Worm (Caenorhabditis elegans) whole organism, L4 larva: ENCODE data around the gene R07E5.15.

Source experiments
- R02D3.7 ChIP-seq: fragments of 150-350 bp; sonication (generic microtip); optimal IDR thresholded peaks from 3 replicates; lab custom pipeline; 2014; ENCODE audit warnings: missing biosample characterization, missing genetic modification characterization
- T26A8.4 ChIP-seq: fragments of 200-800 bp; sonication (Bioruptor generic); IDR thresholded peaks from 2 replicates; pipeline ENCODE4 v1.3.6; 2022; ENCODE audit warnings: missing genetic modification characterization, missing compliant biosample characterization
- aha-1 ChIP-seq: fragments of 150-350 bp; peaks from one replicate; lab custom pipeline; 2014; ENCODE audit warnings: missing biosample characterization, missing genetic modification characterization
- ceh-44 ChIP-seq: fragments of 200-800 bp; sonication (Bioruptor generic); IDR thresholded peaks from 2 replicates; pipeline ENCODE4 v1.3.6; 2022; ENCODE audit warnings: missing genetic modification reagents, missing genetic modification characterization, missing compliant biosample characterization
- dpl-1 ChIP-seq: fragments of 150-350 bp; optimal IDR thresholded peaks from 2 replicates; lab custom pipeline; 2014; ENCODE audit warnings: missing biosample characterization, missing genetic modification reagents, missing genetic modification characterization
- fos-1 ChIP-seq: fragments of 150-350 bp; optimal IDR thresholded peaks from 2 replicates; lab custom pipeline; 2014; ENCODE audit warnings: missing biosample characterization, missing genetic modification characterization
- gei-8 ChIP-seq: fragments of 200-800 bp; sonication (Bioruptor generic); optimal IDR thresholded peaks from 2 replicates; lab custom pipeline; 2018; ENCODE audit warnings: mild to moderate bottlenecking, missing genetic modification characterization, missing compliant biosample characterization
- lim-7 ChIP-seq: fragments of 200-800 bp; sonication (Bioruptor generic); IDR thresholded peaks from 2 replicates; pipeline ENCODE4 v1.3.6; 2022; ENCODE audit warnings: missing genetic modification characterization, missing compliant biosample characterization
- lin-13 ChIP-seq: fragments of 150-350 bp; optimal IDR thresholded peaks from 2 replicates; lab custom pipeline; 2014; ENCODE audit warnings: missing biosample characterization, missing genetic modification reagents, missing genetic modification characterization
- nhr-48 ChIP-seq: sonication (generic microtip); optimal IDR thresholded peaks from 2 replicates; lab custom pipeline; 2016; ENCODE audit warnings: mild to moderate bottlenecking, missing genetic modification characterization, missing compliant biosample characterization
- pha-4 ChIP-seq, 2 experiments: fragments of 150-350 bp in 1 of 2; fragments of 200-800 bp in 1 of 2; sonication (Bioruptor generic) in 1 of 2; IDR thresholded peaks in 1 of 2; optimal IDR thresholded peaks in 1 of 2; 2 replicates each; pipeline versions ENCODE4 v1.3.6 to Lab custom; 2014 to 2022; ENCODE audit warnings: missing genetic modification characterization in 2 of 2, missing genetic modification reagents in 2 of 2, missing biosample characterization in 1 of 2, missing compliant biosample characterization in 1 of 2
- skn-1 ChIP-seq: fragments of 150-350 bp; optimal IDR thresholded peaks from 2 replicates; lab custom pipeline; 2014; ENCODE audit warnings: missing biosample characterization, missing genetic modification characterization
- zag-1 ChIP-seq: fragments of 150-350 bp; optimal IDR thresholded peaks from 2 replicates; lab custom pipeline; 2014; ENCODE audit warnings: missing biosample characterization, missing genetic modification characterization
- ztf-11 ChIP-seq: fragments of 150-350 bp; optimal IDR thresholded peaks from 2 replicates; lab custom pipeline; 2014; ENCODE audit warnings: missing biosample characterization, missing genetic modification characterization

ce11 chrIII:4449357-4449756 is 48.1 kb downstream of the R07E5.15 start:
- no peak for TF ChIP-seq ztf-11 (tag; lab: Kevin White, UChicago)
- TF ChIP-seq T26A8.4 (GFP tag; lab: Robert Waterston, UW) = no peak
- no peak for TF ChIP-seq ceh-44 (GFP tag; lab: Robert Waterston, UW)
- no peak for TF ChIP-seq R02D3.7 (tag; lab: Kevin White, UChicago)
- TF ChIP-seq lin-13 (GFP tag; lab: Kevin White, UChicago) = no peak
- TF ChIP-seq nhr-48 (tag; lab: Kevin White, UChicago) = peak; percentile 12
- TF ChIP-seq pha-4 (GFP tag; IDR thresholded peaks at IDR 0.05; lab: Robert Waterston, UW) = peak; percentile 41; the same call in 1 of the 2 replicates
- TF ChIP-seq pha-4 (tag; optimal IDR thresholded peaks at IDR 0.05; lab: Kevin White, UChicago) = no peak
- TF ChIP-seq skn-1 = no peak
- no peak for TF ChIP-seq zag-1 (tag; lab: Kevin White, UChicago)
- no peak for TF ChIP-seq aha-1 (tag; lab: Kevin White, UChicago)
- no peak for TF ChIP-seq gei-8
- peak; percentile 61; the same call in 1 of the 2 replicates for TF ChIP-seq lim-7 (GFP tag; lab: Robert Waterston, UW)
- TF ChIP-seq fos-1 (tag; lab: Kevin White, UChicago) = no peak
- no peak for TF ChIP-seq dpl-1 (GFP tag; lab: Kevin White, UChicago)
